Fruit fly (Drosophila melanogaster) Kc167 (cell line): ENCODE results near the gene CG31687.

Experiments used
- Myc ChIP-seq: fragments of >200 bp; optimal IDR thresholded peaks from 2 replicates; lab custom pipeline; 2017; ENCODE audit warnings: missing external identifiers
- Sin3A ChIP-seq: fragments of >200 bp; optimal IDR thresholded peaks from 2 replicates; lab custom pipeline; 2018; ENCODE audit warnings: missing external identifiers
- insv ChIP-seq: fragments of >200 bp; optimal IDR thresholded peaks from 3 replicates; lab custom pipeline; 2018; ENCODE audit warnings: missing external identifiers
- psq ChIP-seq: fragments of >200 bp; optimal IDR thresholded peaks from 2 replicates; lab custom pipeline; 2017; ENCODE audit warnings: missing external identifiers
- ttk ChIP-seq: sonication (Bioruptor generic); optimal IDR thresholded peaks from 2 replicates; lab custom pipeline; 2017; ENCODE audit warnings: missing external identifiers

DNA sequence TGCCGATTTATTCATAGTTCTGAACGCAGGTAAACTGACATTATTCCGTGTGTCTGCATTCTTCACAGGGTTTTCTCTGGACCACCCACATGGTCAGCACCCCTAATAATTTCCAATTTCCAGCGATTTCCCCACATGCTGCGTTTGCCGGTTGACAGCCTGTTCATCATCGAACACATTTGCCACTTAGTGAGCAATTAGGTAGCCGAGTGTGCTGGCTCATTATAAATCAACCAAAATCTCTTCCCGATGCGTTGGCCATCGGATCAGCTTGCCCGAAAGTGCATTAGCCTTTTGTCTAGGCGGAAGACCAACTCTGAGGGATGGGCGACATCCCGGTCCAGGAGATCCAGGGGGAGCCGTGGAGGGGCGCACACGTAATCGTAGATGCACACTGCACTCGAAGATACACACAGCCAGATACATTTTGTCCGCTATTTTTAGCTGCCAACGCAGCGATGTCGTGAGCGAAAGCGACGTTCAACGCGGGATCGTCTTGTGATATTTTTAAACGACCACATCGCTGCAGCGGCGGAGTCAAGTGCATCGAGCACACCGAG, 26.8 kb downstream of the CG31687 start:
- TF ChIP-seq ttk (lab: Kevin White, UChicago) (no peak), Myc (lab: Kevin White, UChicago) (no peak), Sin3A (lab: Kevin White, UChicago) (no peak), psq (no peak), insv (lab: Kevin White, UChicago) (no peak)
